Fruit fly (Drosophila melanogaster) Kc167 (cell line): ENCODE data around the gene CG43230.

Experiments used
- Myc ChIP-seq: fragments of >200 bp; optimal IDR thresholded peaks from 2 replicates; lab custom pipeline; 2017; ENCODE audit warnings: missing external identifiers
- Sin3A ChIP-seq: fragments of >200 bp; optimal IDR thresholded peaks from 2 replicates; lab custom pipeline; 2018; ENCODE audit warnings: missing external identifiers
- insv ChIP-seq: fragments of >200 bp; optimal IDR thresholded peaks from 3 replicates; lab custom pipeline; 2018; ENCODE audit warnings: missing external identifiers
- ttk ChIP-seq: sonication (Bioruptor generic); optimal IDR thresholded peaks from 2 replicates; lab custom pipeline; 2017; ENCODE audit warnings: missing external identifiers

DNA sequence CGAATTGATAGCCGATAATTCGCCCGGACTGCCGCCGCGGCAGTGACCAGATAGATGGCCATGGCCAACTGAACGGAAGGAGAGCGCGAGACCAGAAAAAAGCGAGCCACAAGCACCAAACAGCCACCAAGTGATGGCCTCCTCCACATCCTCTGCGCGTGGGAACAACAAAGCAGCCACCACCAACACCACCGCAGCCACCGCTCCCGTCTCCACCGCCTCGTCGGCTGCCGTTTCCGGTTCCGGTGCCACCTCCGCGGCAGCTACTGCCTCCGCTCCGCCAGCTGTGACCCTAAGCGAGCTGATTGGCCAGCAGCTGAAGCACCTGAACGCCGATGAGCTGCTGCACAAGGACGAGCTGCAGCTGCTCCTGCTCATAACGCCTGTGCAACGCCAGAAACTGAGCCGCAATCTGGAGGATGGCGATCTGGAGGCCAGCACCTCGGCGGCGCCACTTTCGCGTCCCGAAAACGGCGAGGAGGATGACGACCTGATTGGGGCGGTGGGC is 34.0 kb downstream of the CG43230 start:
- no peak for TF ChIP-seq Myc (lab: Kevin White, UChicago)
- no peak for TF ChIP-seq ttk
- TF ChIP-seq Sin3A = no peak
- no peak for TF ChIP-seq insv (lab: Kevin White, UChicago)
